Worm (Caenorhabditis elegans) whole organism, L1 larva: ENCODE measurements around the gene cbs-1.

ENCODE experiments used
- fkh-8 ChIP-seq: sonication (generic microtip); optimal IDR thresholded peaks from 2 replicates; lab custom pipeline; 2016; ENCODE audit warnings: mild to moderate bottlenecking, missing genetic modification characterization, missing compliant biosample characterization
- hpl-2 ChIP-seq: fragments of 150-350 bp; optimal IDR thresholded peaks from 2 replicates; lab custom pipeline; 2014; ENCODE audit warnings: missing biosample characterization, missing genetic modification reagents, missing genetic modification characterization
- nhr-12 ChIP-seq: sonication (generic microtip); optimal IDR thresholded peaks from 2 replicates; lab custom pipeline; 2017; ENCODE audit warnings: missing biosample characterization, missing genetic modification characterization

DNA sequence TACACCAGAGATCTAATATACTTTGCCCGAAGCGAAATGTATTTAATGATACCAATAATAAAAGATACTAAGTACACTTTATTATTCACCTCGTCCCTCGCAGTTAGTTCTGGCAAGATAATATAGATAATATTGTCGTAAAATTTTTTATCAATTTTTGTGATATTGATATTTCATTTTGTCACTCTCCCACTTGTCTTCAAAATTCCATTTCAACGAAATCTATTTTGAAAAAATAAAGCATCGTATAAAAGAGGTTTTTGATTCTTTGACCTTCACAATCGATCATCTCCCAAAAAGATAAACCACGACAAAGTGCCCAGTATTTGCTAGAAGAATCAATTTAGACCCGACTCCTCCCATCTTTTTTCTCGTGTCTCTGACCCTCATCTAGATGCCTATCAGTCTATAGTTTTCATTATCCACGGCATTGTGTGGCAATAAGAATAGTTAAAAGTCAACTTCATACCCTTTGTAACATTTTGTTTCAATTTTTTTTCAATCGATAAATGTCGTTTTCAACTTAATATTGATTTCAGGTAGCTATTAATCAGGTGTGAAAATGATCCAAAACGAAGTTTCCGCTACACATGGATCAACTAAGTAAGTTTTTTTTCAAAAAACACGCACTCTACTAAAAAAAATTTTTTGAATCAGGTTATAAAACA lies at the start of gene cbs-1:
- no peak for TF ChIP-seq nhr-12 (tag; lab: Kevin White, UChicago)
- TF ChIP-seq fkh-8: no peak
- TF ChIP-seq hpl-2 (GFP tag; lab: Kevin White, UChicago): no peak
